Worm (Caenorhabditis elegans) whole organism, young adult: ENCODE results near the gene ttr-45.

ENCODE experiments used
- B0019.2 ChIP-seq: fragments of 200-800 bp; sonication (Bioruptor generic); conservative IDR thresholded peaks from 2 replicates; pipeline ENCODE4 v1.3.6; 2022; ENCODE audit warnings: missing genetic modification reagents, missing genetic modification characterization, missing compliant biosample characterization
- F23B12.7 ChIP-seq: sonication (generic microtip); optimal IDR thresholded peaks from 2 replicates; lab custom pipeline; 2017; ENCODE audit warnings: missing genetic modification characterization, mild to moderate bottlenecking, missing compliant biosample characterization, antibody characterized with exemption, moderate library complexity; ENCODE audit not compliant: insufficient read depth
- F52B5.7 ChIP-seq: sonication (generic microtip); optimal IDR thresholded peaks from 2 replicates; lab custom pipeline; 2016; ENCODE audit warnings: mild to moderate bottlenecking, missing genetic modification characterization, missing compliant biosample characterization
- K12H6.12 ChIP-seq: fragments of 200-800 bp; sonication (Bioruptor generic); optimal IDR thresholded peaks from 2 replicates; lab custom pipeline; 2018; ENCODE audit warnings: mild to moderate bottlenecking, missing genetic modification characterization, missing compliant biosample characterization
- Y56A3A.18 ChIP-seq: fragments of 200-800 bp; sonication (Bioruptor generic); IDR thresholded peaks from 2 replicates; pipeline ENCODE4 v1.3.6; 2022; ENCODE audit warnings: missing genetic modification reagents, missing genetic modification characterization, missing compliant biosample characterization
- Y95B8A.8 ChIP-seq: fragments of 200-800 bp; sonication (Bioruptor generic); IDR thresholded peaks from 2 replicates; pipeline ENCODE4 v1.3.6; 2022; ENCODE audit warnings: missing genetic modification reagents, missing genetic modification characterization, missing compliant biosample characterization
- ZK185.1 ChIP-seq: sonication (generic microtip); optimal IDR thresholded peaks from 2 replicates; lab custom pipeline; 2016; ENCODE audit warnings: mild to moderate bottlenecking, missing genetic modification characterization, missing compliant biosample characterization; ENCODE audit not compliant: poor library complexity, severe bottlenecking
- aptf-2 ChIP-seq: fragments of 200-800 bp; sonication (Bioruptor generic); conservative IDR thresholded peaks from 2 replicates; pipeline ENCODE4 v1.3.6; 2022; ENCODE audit warnings: missing genetic modification reagents, missing genetic modification characterization, missing compliant biosample characterization
- athp-1 ChIP-seq: sonication (generic microtip); optimal IDR thresholded peaks from 2 replicates; lab custom pipeline; 2017; ENCODE audit warnings: mild to moderate bottlenecking, missing genetic modification characterization, missing compliant biosample characterization
- attf-6 ChIP-seq: fragments of 200-800 bp; sonication (Bioruptor generic); IDR thresholded peaks from 2 replicates; pipeline ENCODE4 v1.3.6; 2022; ENCODE audit warnings: missing genetic modification reagents, missing genetic modification characterization, missing compliant biosample characterization
- bed-2 ChIP-seq: fragments of 200-800 bp; sonication (Bioruptor generic); IDR thresholded peaks from 2 replicates; pipeline ENCODE4 v1.3.6; 2022; ENCODE audit warnings: missing genetic modification reagents, missing genetic modification characterization, missing compliant biosample characterization
- ceh-100 ChIP-seq: fragments of 200-800 bp; sonication (Bioruptor generic); IDR thresholded peaks from 2 replicates; pipeline ENCODE4 v1.3.6; 2022; ENCODE audit warnings: missing genetic modification reagents, missing genetic modification characterization, missing compliant biosample characterization
- ceh-27 ChIP-seq: fragments of 200-800 bp; sonication (Bioruptor generic); optimal IDR thresholded peaks from 2 replicates; lab custom pipeline; 2018; ENCODE audit warnings: mild to moderate bottlenecking, missing genetic modification characterization, moderate library complexity, missing compliant biosample characterization
- ceh-40 ChIP-seq: fragments of 200-800 bp; sonication (Bioruptor generic); IDR thresholded peaks from 2 replicates; pipeline ENCODE4 v1.3.6; 2022; ENCODE audit warnings: missing genetic modification characterization, missing compliant biosample characterization
- efl-1 ChIP-seq: fragments of 150-350 bp; optimal IDR thresholded peaks from 2 replicates; lab custom pipeline; 2014; ENCODE audit warnings: missing biosample characterization, missing genetic modification reagents, missing genetic modification characterization
- ets-4 ChIP-seq: fragments of 200-800 bp; sonication (Bioruptor generic); optimal IDR thresholded peaks from 2 replicates; lab custom pipeline; 2018; ENCODE audit warnings: mild to moderate bottlenecking, missing genetic modification characterization, missing compliant biosample characterization
- hlh-26 ChIP-seq: fragments of 200-800 bp; sonication (Bioruptor generic); conservative IDR thresholded peaks from 2 replicates; pipeline ENCODE4 v1.3.6; 2022; ENCODE audit warnings: missing genetic modification reagents, missing genetic modification characterization, missing compliant biosample characterization
- hmg-1.2 ChIP-seq: fragments of 200-800 bp; sonication (Bioruptor generic); IDR thresholded peaks from 2 replicates; pipeline ENCODE4 v1.3.6; 2022; ENCODE audit warnings: missing genetic modification reagents, missing genetic modification characterization, missing compliant biosample characterization
- hrde-1 ChIP-seq: sonication (generic microtip); optimal IDR thresholded peaks from 2 replicates; lab custom pipeline; 2016; ENCODE audit warnings: missing genetic modification characterization, mild to moderate bottlenecking, missing compliant biosample characterization, moderate library complexity, missing genotype, missing genetic modification reagents, borderline replicate concordance
- hsf-1 ChIP-seq: fragments of 200-800 bp; sonication (Bioruptor generic); IDR thresholded peaks from 2 replicates; pipeline ENCODE4 v1.3.6; 2022; ENCODE audit warnings: missing genetic modification reagents, missing genetic modification characterization, missing compliant biosample characterization
- lag-1 ChIP-seq: fragments of 200-800 bp; sonication (Bioruptor generic); IDR thresholded peaks from 2 replicates; pipeline ENCODE4 v1.3.6; 2022; ENCODE audit warnings: missing genetic modification reagents, missing genetic modification characterization, missing compliant biosample characterization
- lin-40 ChIP-seq: sonication (generic microtip); optimal IDR thresholded peaks from 2 replicates; lab custom pipeline; 2016; ENCODE audit warnings: missing genetic modification characterization, mild to moderate bottlenecking, missing compliant biosample characterization, missing genotype, missing genetic modification reagents
- lin-54 ChIP-seq: fragments of 200-800 bp; sonication (Bioruptor generic); optimal IDR thresholded peaks from 2 replicates; lab custom pipeline; 2018; ENCODE audit warnings: mild to moderate bottlenecking, missing genetic modification characterization, missing compliant biosample characterization
- lir-1 ChIP-seq: fragments of 200-800 bp; sonication (Bioruptor generic); conservative IDR thresholded peaks from 2 replicates; pipeline ENCODE4 v1.3.6; 2022; ENCODE audit warnings: missing genetic modification reagents, missing genetic modification characterization, missing compliant biosample characterization
- madf-3 ChIP-seq: fragments of 200-800 bp; sonication (Bioruptor generic); IDR thresholded peaks from 2 replicates; pipeline ENCODE4 v1.3.6; 2022; ENCODE audit warnings: missing genetic modification reagents, missing genetic modification characterization, missing compliant biosample characterization
- nfya-1 ChIP-seq: sonication (generic microtip); optimal IDR thresholded peaks from 2 replicates; lab custom pipeline; 2017; ENCODE audit warnings: antibody characterized with exemption, missing compliant biosample characterization, missing genetic modification characterization, borderline replicate concordance; ENCODE audit not compliant: insufficient read depth
- nhr-179 ChIP-seq: sonication (generic microtip); optimal IDR thresholded peaks from 2 replicates; lab custom pipeline; 2016; ENCODE audit warnings: mild to moderate bottlenecking, missing genetic modification characterization, missing compliant biosample characterization
- nhr-80 ChIP-seq: sonication (generic microtip); optimal IDR thresholded peaks from 2 replicates; lab custom pipeline; 2016; ENCODE audit warnings: missing genetic modification characterization, missing compliant biosample characterization
- pha-4 ChIP-seq: fragments of 150-350 bp; sonication (generic microtip); optimal IDR thresholded peaks from 2 replicates; lab custom pipeline; 2014; ENCODE audit warnings: missing biosample characterization, missing genetic modification reagents, missing genetic modification characterization
- sdz-38 ChIP-seq: sonication (generic microtip); optimal IDR thresholded peaks from 2 replicates; lab custom pipeline; 2016; ENCODE audit warnings: missing genotype, missing genetic modification characterization, missing compliant biosample characterization
- snpc-1.1 ChIP-seq: sonication (generic microtip); optimal IDR thresholded peaks from 2 replicates; lab custom pipeline; 2017; ENCODE audit warnings: missing genetic modification characterization, mild to moderate bottlenecking, missing compliant biosample characterization, antibody characterized with exemption, moderate library complexity, missing genotype, missing genetic modification reagents; ENCODE audit not compliant: insufficient read depth
- snpc-1.3 ChIP-seq: sonication (generic microtip); optimal IDR thresholded peaks from 2 replicates; lab custom pipeline; 2017; ENCODE audit warnings: missing genetic modification characterization, mild to moderate bottlenecking, missing compliant biosample characterization, antibody characterized with exemption, moderate library complexity, missing genotype, missing genetic modification reagents; ENCODE audit not compliant: insufficient read depth
- snpc-4 ChIP-seq, 5 experiments: fragments of 150-350 bp in 1 of 5; sonication (generic microtip) in 4 of 5; optimal IDR thresholded peaks; 2 replicates each; lab custom pipeline; 2014 to 2018; ENCODE audit warnings: missing genetic modification characterization in 5 of 5, missing biosample characterization in 3 of 5, antibody characterized with exemption in 2 of 5, mild to moderate bottlenecking in 2 of 5, missing compliant biosample characterization in 2 of 5, missing genotype in 2 of 5, moderate library complexity in 2 of 5, missing genetic modification reagents in 1 of 5
- somi-1 ChIP-seq: fragments of 200-800 bp; sonication (Bioruptor generic); optimal IDR thresholded peaks from 2 replicates; lab custom pipeline; 2018; ENCODE audit warnings: mild to moderate bottlenecking, missing genetic modification characterization, missing compliant biosample characterization
- tbx-9 ChIP-seq: sonication (generic microtip); optimal IDR thresholded peaks from 2 replicates; lab custom pipeline; 2016; ENCODE audit warnings: borderline replicate concordance, missing genetic modification characterization, inconsistent platforms, missing compliant biosample characterization
- zim-3 ChIP-seq: sonication (generic microtip); optimal IDR thresholded peaks from 2 replicates; lab custom pipeline; 2017; ENCODE audit warnings: mild to moderate bottlenecking, missing genetic modification characterization, moderate library complexity, missing compliant biosample characterization
- ztf-18 ChIP-seq: sonication (generic microtip); optimal IDR thresholded peaks from 2 replicates; lab custom pipeline; 2016; ENCODE audit warnings: missing genotype, mild to moderate bottlenecking, missing genetic modification characterization, missing compliant biosample characterization
- ztf-3 ChIP-seq: fragments of 200-800 bp; sonication (Bioruptor generic); optimal IDR thresholded peaks from 2 replicates; lab custom pipeline; 2018; ENCODE audit warnings: mild to moderate bottlenecking, missing genetic modification characterization, missing compliant biosample characterization

ttr-45 gene

DNA sequence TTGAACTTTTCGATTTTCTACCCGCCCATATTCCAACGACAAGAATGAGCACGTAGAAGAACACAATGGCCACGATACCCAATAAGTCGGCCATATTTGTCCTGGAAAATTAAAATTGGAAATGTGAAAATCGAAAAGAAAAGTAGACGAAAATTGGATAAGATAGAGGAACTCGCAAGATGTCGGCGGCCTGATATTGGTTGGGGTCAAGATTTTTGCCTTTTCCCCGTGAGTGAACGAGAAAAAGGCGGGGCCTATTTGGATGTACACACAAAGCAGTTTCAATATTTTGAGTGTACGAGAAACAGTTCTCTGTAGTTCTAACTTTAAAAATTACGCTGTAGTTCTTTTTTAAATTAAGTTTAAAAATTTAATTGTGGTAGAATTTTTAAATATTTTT is 39.6 kb upstream of the ttr-45 start, which contains the start of gene cho-1:
Gene cho-1, minus strand, starts transcription at position 101 of the 400 bp plus-strand sequence.
- TF ChIP-seq attf-6 (GFP tag; lab: Robert Waterston, UW): no peak
- TF ChIP-seq snpc-4 (GFP tag; optimal IDR thresholded peaks at IDR 0.05; lab: Kevin White, UChicago): no peak
- TF ChIP-seq snpc-4 (tag; optimal IDR thresholded peaks at IDR 0.05; lab: Kevin White, UChicago): no peak
- no peak for TF ChIP-seq ztf-3 (GFP tag; lab: Kevin White, UChicago)
- no peak for TF ChIP-seq lin-54 (GFP tag; lab: Kevin White, UChicago)
- TF ChIP-seq efl-1 (GFP tag; lab: Kevin White, UChicago): no peak
- TF ChIP-seq hsf-1: no peak
- no peak for TF ChIP-seq hrde-1 (tag; lab: Kevin White, UChicago)
- no peak for TF ChIP-seq B0019.2
- no peak for TF ChIP-seq ZK185.1 (tag; lab: Kevin White, UChicago)
- TF ChIP-seq athp-1 (tag; lab: Kevin White, UChicago): no peak
- no peak for TF ChIP-seq nhr-80 (tag; lab: Kevin White, UChicago)
- no peak for TF ChIP-seq aptf-2 (GFP tag; lab: Robert Waterston, UW)
- no peak for TF ChIP-seq ceh-40 (GFP tag; lab: Robert Waterston, UW)
- no peak for TF ChIP-seq lag-1 (GFP tag; lab: Robert Waterston, UW)

ce11 chrIV:13220594-13220993 is 33.4 kb upstream of the ttr-45 start:
- no peak for TF ChIP-seq nhr-179 (tag; lab: Kevin White, UChicago)
- no peak for TF ChIP-seq Y95B8A.8 (GFP tag; lab: Robert Waterston, UW)
- TF ChIP-seq ztf-3 (GFP tag; lab: Kevin White, UChicago): no peak
- no peak for TF ChIP-seq somi-1
- no peak for TF ChIP-seq madf-3
- TF ChIP-seq lir-1: no peak
- TF ChIP-seq ztf-18 (tag; lab: Kevin White, UChicago): no peak
- no peak for TF ChIP-seq hrde-1 (tag; lab: Kevin White, UChicago)

DNA sequence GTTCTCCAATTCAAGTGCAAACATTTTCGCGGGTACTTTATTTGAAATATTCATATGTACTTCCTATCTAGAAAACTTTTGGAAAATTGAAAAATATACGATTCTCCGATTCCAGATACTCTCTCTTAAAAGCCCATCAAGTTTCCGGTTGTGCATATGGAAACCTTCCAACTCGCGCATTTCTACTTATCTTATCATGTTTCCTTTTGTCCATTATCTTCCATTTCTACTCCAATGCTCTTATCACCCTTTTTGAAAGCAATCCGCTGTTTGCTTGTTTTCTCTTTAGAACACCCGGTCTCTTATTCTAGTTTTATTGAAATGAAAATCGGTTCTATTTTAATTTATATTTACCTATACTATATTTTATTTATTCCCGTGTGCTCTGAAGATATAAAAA is 32.4 kb upstream of the ttr-45 start, which contains the start of gene C48D1.5:
Gene C48D1.5, plus strand, starts transcription at position 301 of the 400 bp plus-strand sequence.
- TF ChIP-seq Y56A3A.18 (no peak), madf-3 (no peak), hlh-26 (GFP tag; lab: Robert Waterston, UW) (no peak), ceh-27 (GFP tag; lab: Kevin White, UChicago) (no peak), hmg-1.2 (GFP tag; lab: Robert Waterston, UW) (no peak), tbx-9 (tag; lab: Kevin White, UChicago) (no peak), bed-2 (no peak), K12H6.12 (tag; lab: Kevin White, UChicago) (no peak), snpc-1.3 (no peak), snpc-1.1 (no peak), lin-40 (tag; lab: Kevin White, UChicago) (no peak), nhr-80 (tag; lab: Kevin White, UChicago) (no peak), sdz-38 (no peak), pha-4 (no peak), ZK185.1 (tag; lab: Kevin White, UChicago) (no peak)

ce11 chrIV:13231393-13231792 is 22.6 kb upstream of the ttr-45 start:
- TF ChIP-seq hsf-1 (no peak), snpc-4 (GFP tag; optimal IDR thresholded peaks at IDR 0.05; lab: Kevin White, UChicago) (no peak), snpc-4 (tag; optimal IDR thresholded peaks at IDR 0.05; lab: Kevin White, UChicago) (no peak), efl-1 (GFP tag; lab: Kevin White, UChicago) (no peak), F23B12.7 (tag; lab: Kevin White, UChicago) (no peak), zim-3 (tag; lab: Kevin White, UChicago) (no peak), nfya-1 (tag; lab: Kevin White, UChicago) (no peak), ets-4 (GFP tag; lab: Kevin White, UChicago) (no peak), ceh-100 (GFP tag; lab: Robert Waterston, UW) (no peak), F52B5.7 (tag; lab: Kevin White, UChicago) (no peak), lin-54 (GFP tag; lab: Kevin White, UChicago) (no peak)
